Worm (Caenorhabditis elegans) whole organism, L3 larva: ENCODE data around the gene str-172.

ENCODE experiments used
- ZK546.5 ChIP-seq: sonication (generic microtip); optimal IDR thresholded peaks from 2 replicates; lab custom pipeline; 2017; ENCODE audit warnings: missing biosample characterization, missing genetic modification characterization
- aly-2 ChIP-seq: fragments of 150-350 bp; optimal IDR thresholded peaks from 2 replicates; lab custom pipeline; 2014; ENCODE audit warnings: missing biosample characterization, missing genetic modification characterization
- ceh-16 ChIP-seq: sonication (generic microtip); optimal IDR thresholded peaks from 2 replicates; lab custom pipeline; 2017; ENCODE audit warnings: missing biosample characterization, missing genetic modification characterization
- ceh-82 ChIP-seq: fragments of 150-350 bp; optimal IDR thresholded peaks from 2 replicates; lab custom pipeline; 2014; ENCODE audit warnings: missing biosample characterization, missing genetic modification characterization
- ceh-9 ChIP-seq: sonication (generic microtip); optimal IDR thresholded peaks from 2 replicates; lab custom pipeline; 2018; ENCODE audit warnings: missing biosample characterization, missing genetic modification characterization
- daf-12 ChIP-seq: fragments of 150-350 bp; optimal IDR thresholded peaks from 2 replicates; lab custom pipeline; 2014; ENCODE audit warnings: missing biosample characterization, missing genetic modification reagents, missing genetic modification characterization
- egl-27 ChIP-seq: sonication (generic microtip); optimal IDR thresholded peaks from 4 replicates; lab custom pipeline; 2017; ENCODE audit warnings: missing biosample characterization, missing genetic modification reagents, missing genetic modification characterization
- egl-5 ChIP-seq: fragments of 150-350 bp; optimal IDR thresholded peaks from 2 replicates; lab custom pipeline; 2017; ENCODE audit warnings: missing biosample characterization, missing genetic modification reagents, missing genetic modification characterization, inconsistent platforms
- elt-1 ChIP-seq: fragments of 150-350 bp; optimal IDR thresholded peaks from 2 replicates; lab custom pipeline; 2014; ENCODE audit warnings: missing biosample characterization, missing genetic modification characterization
- elt-2 ChIP-seq: sonication (generic microtip); optimal IDR thresholded peaks from 2 replicates; lab custom pipeline; 2016; ENCODE audit warnings: missing genetic modification reagents, mild to moderate bottlenecking, missing genetic modification characterization, missing compliant biosample characterization
- elt-3 ChIP-seq, 3 experiments: fragments of 150-350 bp in 1 of 3; sonication (generic microtip) in 2 of 3; optimal IDR thresholded peaks; 2 replicates in 2 of 3; 4 replicates in 1 of 3; lab custom pipeline; 2014 to 2017; ENCODE audit warnings: missing biosample characterization in 3 of 3, missing genetic modification characterization in 3 of 3
- fkh-10 ChIP-seq: sonication (generic microtip); optimal IDR thresholded peaks from 2 replicates; lab custom pipeline; 2017; ENCODE audit warnings: missing biosample characterization, missing genetic modification reagents, missing genetic modification characterization
- fkh-2 ChIP-seq: fragments of 150-350 bp; optimal IDR thresholded peaks from 2 replicates; lab custom pipeline; 2014; ENCODE audit warnings: missing biosample characterization, missing genetic modification reagents, missing genetic modification characterization
- fos-1 ChIP-seq: fragments of 150-350 bp; optimal IDR thresholded peaks from 2 replicates; lab custom pipeline; 2014; ENCODE audit warnings: missing biosample characterization, missing genetic modification characterization
- jun-1 ChIP-seq: fragments of 150-350 bp; optimal IDR thresholded peaks from 2 replicates; lab custom pipeline; 2014; ENCODE audit warnings: missing biosample characterization, missing genetic modification reagents, missing genetic modification characterization
- lin-15B ChIP-seq: fragments of 150-350 bp; optimal IDR thresholded peaks from 2 replicates; lab custom pipeline; 2014; ENCODE audit warnings: missing biosample characterization, missing genetic modification characterization
- lin-39 ChIP-seq: fragments of 150-350 bp; optimal IDR thresholded peaks from 2 replicates; lab custom pipeline; 2018; ENCODE audit warnings: missing biosample characterization, missing genetic modification reagents, missing genetic modification characterization
- lsy-12 ChIP-seq: sonication (generic microtip); optimal IDR thresholded peaks from 2 replicates; lab custom pipeline; 2016; ENCODE audit warnings: mild to moderate bottlenecking, missing genetic modification characterization, missing compliant biosample characterization
- mml-1 ChIP-seq: fragments of 150-350 bp; sonication (generic microtip); optimal IDR thresholded peaks from 3 replicates; lab custom pipeline; 2014; ENCODE audit warnings: missing biosample characterization, missing genetic modification characterization
- nfya-1 ChIP-seq: sonication (generic microtip); optimal IDR thresholded peaks from 2 replicates; lab custom pipeline; 2017; ENCODE audit warnings: missing genetic modification characterization, mild to moderate bottlenecking, missing compliant biosample characterization, antibody characterized with exemption, moderate library complexity; ENCODE audit not compliant: insufficient read depth
- nhr-11 ChIP-seq: fragments of 150-350 bp; optimal IDR thresholded peaks from 2 replicates; lab custom pipeline; 2014; ENCODE audit warnings: missing biosample characterization, missing genetic modification characterization
- nhr-237 ChIP-seq: fragments of 150-350 bp; optimal IDR thresholded peaks from 2 replicates; lab custom pipeline; 2014; ENCODE audit warnings: missing biosample characterization, missing genetic modification characterization
- nhr-25 ChIP-seq: sonication (generic microtip); optimal IDR thresholded peaks from 2 replicates; lab custom pipeline; 2017; ENCODE audit warnings: missing biosample characterization, missing genetic modification characterization
- nhr-28 ChIP-seq: fragments of 150-350 bp; optimal IDR thresholded peaks from 2 replicates; lab custom pipeline; 2014; ENCODE audit warnings: missing biosample characterization, missing genetic modification characterization
- nhr-43 ChIP-seq: sonication (generic microtip); optimal IDR thresholded peaks from 2 replicates; lab custom pipeline; 2016; ENCODE audit warnings: mild to moderate bottlenecking, missing genetic modification characterization, missing compliant biosample characterization; ENCODE audit not compliant: poor library complexity, severe bottlenecking
- nhr-67 ChIP-seq: fragments of 150-350 bp; optimal IDR thresholded peaks from 2 replicates; lab custom pipeline; 2014; ENCODE audit warnings: missing biosample characterization, missing genetic modification characterization
- nhr-76 ChIP-seq: fragments of 150-350 bp; sonication (generic microtip); optimal IDR thresholded peaks from 5 replicates; lab custom pipeline; 2014; ENCODE audit warnings: missing biosample characterization, missing genetic modification characterization
- nhr-77 ChIP-seq: fragments of 150-350 bp; optimal IDR thresholded peaks from 2 replicates; lab custom pipeline; 2014; ENCODE audit warnings: missing biosample characterization, missing genetic modification characterization
- pha-4 ChIP-seq: fragments of 150-350 bp; optimal IDR thresholded peaks from 2 replicates; lab custom pipeline; 2014; ENCODE audit warnings: missing biosample characterization, missing genetic modification reagents, missing genetic modification characterization
- pqm-1 ChIP-seq: fragments of 150-350 bp; optimal IDR thresholded peaks from 2 replicates; lab custom pipeline; 2017; ENCODE audit warnings: missing biosample characterization, missing genetic modification characterization, inconsistent platforms
- skn-1 ChIP-seq: fragments of 150-350 bp; optimal IDR thresholded peaks from 2 replicates; lab custom pipeline; 2014; ENCODE audit warnings: missing biosample characterization, missing genetic modification characterization
- tbx-2 ChIP-seq: sonication (generic microtip); optimal IDR thresholded peaks from 2 replicates; lab custom pipeline; 2016; ENCODE audit warnings: mild to moderate bottlenecking, missing genetic modification characterization, missing compliant biosample characterization
- unc-62 ChIP-seq: fragments of 150-350 bp; sonication (generic microtip); optimal IDR thresholded peaks from 4 replicates; lab custom pipeline; 2014; ENCODE audit warnings: missing biosample characterization, missing genetic modification reagents, missing genetic modification characterization

str-172 gene

DNA sequence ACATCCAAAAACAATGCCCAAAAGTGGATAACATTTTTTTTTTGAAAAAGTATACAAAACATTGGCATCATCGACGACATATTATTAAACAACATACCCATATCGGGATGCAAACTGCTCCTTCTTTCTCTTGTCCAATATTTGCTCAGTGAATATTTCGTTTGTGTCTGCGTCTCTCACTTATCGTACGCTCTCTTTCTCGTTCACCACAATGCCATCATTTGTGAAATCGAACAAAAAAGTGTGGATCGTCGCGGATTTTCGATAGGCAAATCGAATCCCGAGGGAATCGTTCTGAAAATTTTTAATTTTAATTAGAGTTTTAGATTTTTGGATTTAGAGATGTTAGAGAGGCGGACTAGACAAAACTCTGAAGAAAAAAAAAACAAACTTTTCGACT, 20.7 kb downstream of the str-172 start, which contains the start of gene tat-2:
Gene tat-2, minus strand, starts transcription at position 101 of the 400 bp plus-strand sequence.
- peak; percentile 58 for TF ChIP-seq pha-4 (tag; lab: Kevin White, UChicago)
- TF ChIP-seq aly-2 (tag; lab: Kevin White, UChicago) = no peak

DNA sequence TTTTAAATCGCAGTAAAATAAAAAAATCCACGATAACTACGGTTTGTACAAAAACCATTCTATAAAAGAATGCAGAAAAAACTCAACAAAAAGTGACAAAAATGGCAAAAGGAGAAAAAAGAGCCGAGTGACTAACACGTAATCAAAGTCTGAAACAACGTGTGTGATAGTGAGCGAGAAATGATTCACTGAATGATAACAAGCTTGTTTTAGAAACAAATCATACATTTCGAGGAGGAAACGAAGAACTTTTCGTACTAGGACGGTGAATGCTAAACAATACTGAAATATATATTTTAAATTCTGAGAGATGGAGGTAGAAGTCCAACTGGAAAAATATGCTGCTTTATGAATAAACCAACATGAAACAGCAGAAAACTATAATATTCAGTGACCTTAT, 25.5 kb downstream of the str-172 start:
- TF ChIP-seq nhr-77 (tag; lab: Kevin White, UChicago) = no peak
- no peak for TF ChIP-seq nhr-11 (tag; lab: Kevin White, UChicago)
- TF ChIP-seq egl-5 = no peak
- TF ChIP-seq lsy-12 (tag; lab: Kevin White, UChicago) = no peak
- peak; percentile 61 for TF ChIP-seq elt-2 (tag; lab: Kevin White, UChicago)
- TF ChIP-seq nfya-1 (tag; lab: Kevin White, UChicago) = no peak
- TF ChIP-seq mml-1 (tag; lab: Kevin White, UChicago) = no peak
- no peak for TF ChIP-seq fos-1 (tag; lab: Kevin White, UChicago)
- TF ChIP-seq unc-62 (GFP tag; lab: Kevin White, UChicago) = no peak
- no peak for TF ChIP-seq nhr-237 (tag; lab: Kevin White, UChicago)
- TF ChIP-seq aly-2 (tag; lab: Kevin White, UChicago) = no peak
- TF ChIP-seq nhr-43 = no peak
- no peak for TF ChIP-seq daf-12 (tag; lab: Kevin White, UChicago)
- TF ChIP-seq elt-1 (tag; lab: Kevin White, UChicago) = no peak
- TF ChIP-seq pqm-1 (tag; lab: Kevin White, UChicago) = peak; percentile 65

- no peak for TF ChIP-seq lin-39 (tag; lab: Kevin White, UChicago)
- TF ChIP-seq nhr-25 (tag; lab: Kevin White, UChicago) = no peak
- no peak for TF ChIP-seq egl-5
- TF ChIP-seq lin-15B (tag; lab: Kevin White, UChicago) = no peak
- TF ChIP-seq fkh-10 (GFP tag; lab: Kevin White, UChicago) = no peak
- no peak for TF ChIP-seq elt-1 (tag; lab: Kevin White, UChicago)
- no peak for TF ChIP-seq fkh-2
- TF ChIP-seq unc-62 (GFP tag; lab: Kevin White, UChicago) = no peak
- TF ChIP-seq egl-27 (tag; lab: Kevin White, UChicago) = no peak
- no peak for TF ChIP-seq skn-1 (tag; lab: Kevin White, UChicago)
- no peak for TF ChIP-seq ZK546.5 (tag; lab: Kevin White, UChicago)
- TF ChIP-seq nhr-11 (tag; lab: Kevin White, UChicago) = no peak
- TF ChIP-seq pha-4 (tag; lab: Kevin White, UChicago) = no peak
- TF ChIP-seq elt-3 (tag; optimal IDR thresholded peaks at IDR 0.05; lab: Kevin White, UChicago) = no peak
- TF ChIP-seq, all 47 proteins: peak for 0
Observed at ce11 chrIV:4829641-4830040, 37.9 kb downstream of the str-172 start.

- TF ChIP-seq ceh-9 (tag; lab: Kevin White, UChicago) (no peak), skn-1 (tag; lab: Kevin White, UChicago) (no peak), jun-1 (tag; lab: Kevin White, UChicago) (no peak), ceh-82 (tag; lab: Kevin White, UChicago) (no peak), nhr-43 (no peak), mml-1 (tag; lab: Kevin White, UChicago) (no peak), nhr-28 (tag; lab: Kevin White, UChicago) (no peak), nhr-11 (tag; lab: Kevin White, UChicago) (no peak)
Observed at ce11 chrIV:4827219-4827618, 40.3 kb downstream of the str-172 start, which contains the start of gene mpz-4. TSS of gene mpz-4 (minus strand) at chrIV:4827319.

DNA sequence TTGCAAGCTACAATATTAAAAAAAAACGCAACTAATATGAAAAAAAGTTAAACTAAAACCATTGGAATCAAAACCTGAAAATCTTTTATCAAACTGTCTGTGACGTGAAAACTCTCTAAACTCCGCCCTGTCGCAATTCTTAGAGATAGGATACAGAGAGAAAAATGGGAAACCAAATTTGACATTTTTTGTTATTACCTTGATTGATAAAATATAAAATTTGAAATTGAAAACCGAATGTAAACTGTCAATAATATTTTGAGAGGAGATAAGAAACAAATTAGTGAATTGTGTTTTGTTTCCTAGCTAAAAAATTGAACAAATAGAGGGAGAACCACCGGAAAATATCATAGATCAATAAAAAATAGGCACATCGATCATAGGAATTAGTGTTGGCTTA, 45.7 kb downstream of the str-172 start:
- no peak for TF ChIP-seq egl-5
- peak; percentile 69 for TF ChIP-seq elt-2 (tag; lab: Kevin White, UChicago)
- peak; percentile 37 for TF ChIP-seq pqm-1 (tag; lab: Kevin White, UChicago)

ce11 chrIV:4821054-4821453, 46.5 kb downstream of the str-172 start, which contains the start of gene H06H21.8:
TSS of gene H06H21.8 (minus strand) at chrIV:4821131.
- TF ChIP-seq tbx-2 (tag; lab: Kevin White, UChicago) (no peak), elt-1 (tag; lab: Kevin White, UChicago) (no peak), lin-15B (tag; lab: Kevin White, UChicago) (no peak), nhr-67 (tag; lab: Kevin White, UChicago) (no peak), nhr-25 (tag; lab: Kevin White, UChicago) (no peak), nhr-76 (tag; lab: Kevin White, UChicago) (no peak), pqm-1 (tag; lab: Kevin White, UChicago) (peak; percentile 69), ceh-16 (tag; lab: Kevin White, UChicago) (no peak), mml-1 (tag; lab: Kevin White, UChicago) (no peak), elt-2 (tag; lab: Kevin White, UChicago) (peak; percentile 80), fkh-10 (GFP tag; lab: Kevin White, UChicago) (no peak)
- TF ChIP-seq, all 47 proteins: peak for 2
